Fruit fly (Drosophila melanogaster) whole organism, embryonic: ENCODE data around the gene Irbp18.

ENCODE experiments used
- ATbp ChIP-seq: fragments of 200-800 bp; sonication (Bioruptor generic); optimal IDR thresholded peaks from 2 replicates; lab custom pipeline; 2017; ENCODE audit warnings: missing biosample characterization, mild to moderate bottlenecking, missing genetic modification characterization, missing genetic modification reagents
- Ada2b ChIP-seq: fragments of 200-800 bp; sonication (Bioruptor generic); IDR thresholded peaks from 2 replicates; pipeline ENCODE4 v1.3.6; 2022; ENCODE audit warnings: missing biosample characterization, missing genetic modification characterization
- Aef1 ChIP-seq: fragments of 200-800 bp; sonication (Bioruptor generic); IDR thresholded peaks from 3 replicates; pipeline ENCODE4 v1.3.6; 2022; ENCODE audit warnings: missing biosample characterization, missing genetic modification characterization
- BEAF-32 ChIP-seq: fragments of 200-800 bp; sonication (Bioruptor generic); optimal IDR thresholded peaks from 3 replicates; lab custom pipeline; 2017; ENCODE audit warnings: missing biosample characterization, missing genetic modification characterization, mild to moderate bottlenecking, moderate library complexity, missing genetic modification reagents
- CG11247 ChIP-seq: fragments of 200-800 bp; sonication (Bioruptor generic); IDR thresholded peaks from 2 replicates; pipeline ENCODE4 v1.3.6; 2022; ENCODE audit warnings: missing biosample characterization, missing genetic modification characterization
- CG12391 ChIP-seq: fragments of 200-800 bp; sonication (Bioruptor generic); optimal IDR thresholded peaks from 3 replicates; lab custom pipeline; 2018; ENCODE audit warnings: missing biosample characterization, mild to moderate bottlenecking, missing genetic modification characterization, moderate library complexity
- CG12744 ChIP-seq: fragments of 200-800 bp; sonication (Bioruptor generic); optimal IDR thresholded peaks from 2 replicates; lab custom pipeline; 2016; ENCODE audit warnings: missing biosample characterization, missing genetic modification characterization
- CG13123 ChIP-seq: fragments of 200-800 bp; sonication (Bioruptor generic); optimal IDR thresholded peaks from 2 replicates; lab custom pipeline; 2016; ENCODE audit warnings: missing biosample characterization, missing genetic modification characterization
- CG13424 ChIP-seq: fragments of 200-800 bp; sonication (Bioruptor generic); optimal IDR thresholded peaks from 2 replicates; lab custom pipeline; 2019; ENCODE audit warnings: missing biosample characterization, mild to moderate bottlenecking, missing genetic modification characterization, moderate library complexity
- CG15073 ChIP-seq: fragments of 200-800 bp; sonication (Bioruptor generic); optimal IDR thresholded peaks from 2 replicates; lab custom pipeline; 2016; ENCODE audit warnings: missing biosample characterization, missing genetic modification characterization
- CG15269 ChIP-seq: fragments of 200-800 bp; sonication (Bioruptor generic); optimal IDR thresholded peaks from 2 replicates; lab custom pipeline; 2018; ENCODE audit warnings: missing biosample characterization, mild to moderate bottlenecking, missing genetic modification characterization, moderate library complexity
- CG16863 ChIP-seq: fragments of 200-800 bp; sonication (Bioruptor generic); optimal IDR thresholded peaks from 3 replicates; lab custom pipeline; 2016; ENCODE audit warnings: missing biosample characterization, missing genetic modification characterization
- CG17612 ChIP-seq: fragments of 200-800 bp; sonication (Bioruptor generic); IDR thresholded peaks from 2 replicates; pipeline ENCODE4 v1.3.6; 2022; ENCODE audit warnings: missing biosample characterization, missing genetic modification characterization
- CG17829 ChIP-seq: fragments of 200-800 bp; optimal IDR thresholded peaks from 2 replicates; lab custom pipeline; 2019; ENCODE audit warnings: missing biosample characterization, mild to moderate bottlenecking, missing genetic modification characterization, moderate library complexity
- CG2678 ChIP-seq: fragments of 200-800 bp; sonication (Bioruptor generic); optimal IDR thresholded peaks from 3 replicates; lab custom pipeline; 2019; ENCODE audit warnings: missing biosample characterization, mild to moderate bottlenecking, missing genetic modification characterization, moderate library complexity
- CG32772 ChIP-seq: fragments of 200-800 bp; sonication (Bioruptor generic); IDR thresholded peaks from 2 replicates; pipeline ENCODE4 v1.3.6; 2022; ENCODE audit warnings: missing biosample characterization, missing genetic modification characterization
- CG33557 ChIP-seq: fragments of 200-800 bp; sonication (Bioruptor generic); optimal IDR thresholded peaks from 2 replicates; lab custom pipeline; 2019; ENCODE audit warnings: missing biosample characterization, mild to moderate bottlenecking, missing genetic modification characterization, moderate library complexity
- CG3995 ChIP-seq: fragments of 200-800 bp; sonication (Bioruptor generic); optimal IDR thresholded peaks from 3 replicates; lab custom pipeline; 2016; ENCODE audit warnings: missing biosample characterization, missing genetic modification characterization
- CG5180 ChIP-seq: fragments of 200-800 bp; sonication (Bioruptor generic); optimal IDR thresholded peaks from 3 replicates; lab custom pipeline; 2017; ENCODE audit warnings: missing biosample characterization, missing genetic modification characterization, mild to moderate bottlenecking, moderate library complexity, missing genetic modification reagents
- CG7987 ChIP-seq: fragments of 200-800 bp; sonication (Bioruptor generic); optimal IDR thresholded peaks from 2 replicates; lab custom pipeline; 2018; ENCODE audit warnings: missing biosample characterization, mild to moderate bottlenecking, missing genetic modification characterization, moderate library complexity
- CG8281 ChIP-seq: fragments of 200-800 bp; sonication (Bioruptor generic); optimal IDR thresholded peaks from 2 replicates; lab custom pipeline; 2018; ENCODE audit warnings: missing biosample characterization, mild to moderate bottlenecking, missing genetic modification characterization, moderate library complexity
- CG8359 ChIP-seq: fragments of 200-800 bp; sonication (Bioruptor generic); optimal IDR thresholded peaks from 2 replicates; lab custom pipeline; 2017; ENCODE audit warnings: missing biosample characterization, mild to moderate bottlenecking, missing genetic modification characterization, borderline replicate concordance
- CG9817 ChIP-seq: fragments of 200-800 bp; sonication (Bioruptor generic); optimal IDR thresholded peaks from 2 replicates; lab custom pipeline; 2018; ENCODE audit warnings: missing biosample characterization, mild to moderate bottlenecking, missing genetic modification characterization, moderate library complexity
- D ChIP-seq, 2 experiments: fragments of 200-800 bp in 1 of 2; fragments of >200 bp in 1 of 2; sonication (Bioruptor generic) in 1 of 2; optimal IDR thresholded peaks; 2 replicates in 1 of 2; 3 replicates in 1 of 2; lab custom pipeline; 2017; ENCODE audit warnings: mild to moderate bottlenecking in 1 of 2, missing biosample characterization in 1 of 2, missing genetic modification characterization in 1 of 2, missing genetic modification reagents in 1 of 2
- Dip2 ChIP-seq: fragments of 200-800 bp; sonication (Bioruptor generic); IDR thresholded peaks from 2 replicates; pipeline ENCODE4 v1.3.6; 2022; ENCODE audit warnings: missing biosample characterization, missing genetic modification characterization
- Dp ChIP-seq: fragments of 200-800 bp; sonication (Bioruptor generic); optimal IDR thresholded peaks from 2 replicates; lab custom pipeline; 2018; ENCODE audit warnings: missing biosample characterization, mild to moderate bottlenecking, missing genetic modification characterization, moderate library complexity
- Hr3 ChIP-seq: fragments of 200-800 bp; sonication (Bioruptor generic); optimal IDR thresholded peaks from 3 replicates; lab custom pipeline; 2016; ENCODE audit warnings: missing biosample characterization, missing genetic modification characterization
- Mrtf ChIP-seq: fragments of 200-800 bp; sonication (Bioruptor generic); IDR thresholded peaks from 3 replicates; pipeline ENCODE4 v1.3.6; 2022; ENCODE audit warnings: missing biosample characterization, missing genetic modification characterization
- Myb ChIP-seq: fragments of 200-800 bp; sonication (Bioruptor generic); optimal IDR thresholded peaks from 2 replicates; lab custom pipeline; 2016; ENCODE audit warnings: missing biosample characterization, missing genetic modification characterization
- NC2α ChIP-seq: fragments of 200-800 bp; sonication (Bioruptor generic); optimal IDR thresholded peaks from 2 replicates; lab custom pipeline; 2016; ENCODE audit warnings: missing biosample characterization, missing genetic modification characterization
- PHDP ChIP-seq: fragments of 200-800 bp; sonication (Bioruptor generic); optimal IDR thresholded peaks from 3 replicates; lab custom pipeline; 2018; ENCODE audit warnings: missing biosample characterization, mild to moderate bottlenecking, missing genetic modification characterization, moderate library complexity
- Rfx ChIP-seq: fragments of 200-800 bp; sonication (Bioruptor generic); IDR thresholded peaks from 2 replicates; pipeline ENCODE4 v1.3.6; 2022; ENCODE audit warnings: missing biosample characterization, missing genetic modification characterization
- Taf1 ChIP-seq: fragments of 200-800 bp; sonication (Bioruptor generic); IDR thresholded peaks from 2 replicates; pipeline ENCODE4 v1.3.6; 2022; ENCODE audit warnings: missing biosample characterization, missing genetic modification characterization
- Xrp1 ChIP-seq: fragments of 200-800 bp; sonication (Bioruptor generic); IDR thresholded peaks from 2 replicates; pipeline ENCODE4 v1.3.6; 2022; ENCODE audit warnings: missing biosample characterization, missing genetic modification characterization
- al ChIP-seq: fragments of 200-800 bp; sonication (Bioruptor generic); IDR thresholded peaks from 2 replicates; pipeline ENCODE4 v1.3.6; 2022; ENCODE audit warnings: missing biosample characterization, missing genetic modification characterization
- cas ChIP-seq: fragments of 200-800 bp; sonication (Bioruptor generic); IDR thresholded peaks from 2 replicates; pipeline ENCODE4 v1.3.6; 2022; ENCODE audit warnings: missing biosample characterization, missing genetic modification characterization
- cato ChIP-seq: fragments of 200-800 bp; sonication (Bioruptor generic); optimal IDR thresholded peaks from 2 replicates; lab custom pipeline; 2016; ENCODE audit warnings: missing biosample characterization, missing genetic modification characterization, borderline replicate concordance
- crc ChIP-seq: fragments of 200-800 bp; sonication (Bioruptor generic); optimal IDR thresholded peaks from 2 replicates; lab custom pipeline; 2016; ENCODE audit warnings: missing biosample characterization, missing genetic modification characterization
- exex ChIP-seq: fragments of 200-800 bp; sonication (Bioruptor generic); optimal IDR thresholded peaks from 4 replicates; lab custom pipeline; 2018; ENCODE audit warnings: missing biosample characterization, mild to moderate bottlenecking, missing genetic modification characterization, moderate library complexity
- inv ChIP-seq: fragments of 200-800 bp; sonication (Bioruptor generic); IDR thresholded peaks from 2 replicates; pipeline ENCODE4 v1.3.6; 2022; ENCODE audit warnings: missing biosample characterization, missing genetic modification characterization; ENCODE audit not compliant: partially characterized antibody
- kah ChIP-seq: fragments of 200-800 bp; sonication (Bioruptor generic); optimal IDR thresholded peaks from 2 replicates; lab custom pipeline; 2018; ENCODE audit warnings: missing biosample characterization, mild to moderate bottlenecking, missing genetic modification characterization
- maf-S ChIP-seq: fragments of 200-800 bp; sonication (Bioruptor generic); optimal IDR thresholded peaks from 2 replicates; lab custom pipeline; 2016; ENCODE audit warnings: missing biosample characterization, missing genetic modification characterization
- nerfin-1 ChIP-seq: fragments of 200-800 bp; sonication (Bioruptor generic); optimal IDR thresholded peaks from 3 replicates; lab custom pipeline; 2019; ENCODE audit warnings: missing biosample characterization, mild to moderate bottlenecking, missing genetic modification characterization, moderate library complexity
- nerfin-2 ChIP-seq: fragments of 200-800 bp; sonication (Bioruptor generic); IDR thresholded peaks from 2 replicates; pipeline ENCODE4 v1.3.6; 2022; ENCODE audit warnings: missing biosample characterization, missing genetic modification characterization; ENCODE audit not compliant: partially characterized antibody
- org-1 ChIP-seq: fragments of 200-800 bp; sonication (Bioruptor generic); optimal IDR thresholded peaks from 2 replicates; lab custom pipeline; 2017; ENCODE audit warnings: missing biosample characterization, missing genetic modification characterization
- psq ChIP-seq: fragments of 200-800 bp; sonication (Bioruptor generic); optimal IDR thresholded peaks from 2 replicates; lab custom pipeline; 2017; ENCODE audit warnings: missing biosample characterization, missing genetic modification characterization
- slbo ChIP-seq: fragments of 200-800 bp; sonication (Bioruptor generic); IDR thresholded peaks from 2 replicates; pipeline ENCODE4 v1.3.6; 2022; ENCODE audit warnings: missing biosample characterization, missing genetic modification characterization
- stc ChIP-seq: fragments of 200-800 bp; sonication (Bioruptor generic); IDR thresholded peaks from 2 replicates; pipeline ENCODE4 v1.3.6; 2022; ENCODE audit warnings: missing biosample characterization, missing genetic modification characterization

Gene Irbp18

dm6 chr3L:11089805-11090440, 8.1 kb downstream of the Irbp18 start (continued):
- TF ChIP-seq Taf1 (GFP tag; lab: Robert Waterston, UW) (0 out of 2 replicates have a peak, but pooled peaks have one; percentile 15), Dip2 (no peak; the same call in 1 of the 2 replicates), stc (GFP tag; lab: Robert Waterston, UW) (peak; percentile 69), cato (GFP tag; lab: Kevin White, UChicago) (peak; percentile 82), PHDP (tag; lab: Kevin White, UChicago) (peak; percentile 89), CG32772 (GFP tag; lab: Robert Waterston, UW) (peak; percentile 59), CG15073 (GFP tag; lab: Kevin White, UChicago) (peak; percentile 61), CG13123 (GFP tag; lab: Kevin White, UChicago) (peak; percentile 75), CG16863 (GFP tag; lab: Kevin White, UChicago) (peak; percentile 87), CG33557 (GFP tag; lab: Kevin White, UChicago) (peak; percentile 85), Xrp1 (GFP tag; lab: Robert Waterston, UW) (peak; percentile 87), cas (GFP tag; lab: Robert Waterston, UW) (no peak), CG15269 (peak; percentile 95), CG8359 (GFP tag; lab: Kevin White, UChicago) (peak; percentile 71), Rfx (GFP tag; lab: Robert Waterston, UW) (peak; percentile 58), Aef1 (GFP tag; lab: Robert Waterston, UW) (peak; percentile 59), inv (no peak; the same call in 1 of the 2 replicates), slbo (peak; percentile 44; the same call in 1 of the 2 replicates), ATbp (GFP tag; lab: Kevin White, UChicago) (peak; percentile 86), CG11247 (GFP tag; lab: Robert Waterston, UW) (peak; percentile 58; the same call in 1 of the 2 replicates), org-1 (GFP tag; lab: Kevin White, UChicago) (peak; percentile 90), CG8281 (tag; lab: Kevin White, UChicago) (peak; percentile 66), CG2678 (tag; lab: Kevin White, UChicago) (peak; percentile 95), D (optimal IDR thresholded peaks at IDR 0.05; lab: Kevin White, UChicago) (no peak), D (GFP tag; optimal IDR thresholded peaks at IDR 0.05; lab: Kevin White, UChicago) (peak; percentile 87), CG3995 (GFP tag; lab: Kevin White, UChicago) (no peak), CG12391 (peak; percentile 96), CG17612 (GFP tag; lab: Robert Waterston, UW) (peak; percentile 31; the same call in 1 of the 2 replicates), NC2α (GFP tag; lab: Kevin White, UChicago) (peak; percentile 87), crc (peak; percentile 61), CG12744 (GFP tag; lab: Kevin White, UChicago) (peak; percentile 64), BEAF-32 (GFP tag; lab: Kevin White, UChicago) (no peak), Ada2b (peak; percentile 82), Dp (GFP tag; lab: Kevin White, UChicago) (no peak), exex (tag; lab: Kevin White, UChicago) (no peak), Hr3 (GFP tag; lab: Kevin White, UChicago) (peak; percentile 91), CG9817 (tag; lab: Kevin White, UChicago) (peak; percentile 45), kah (peak; percentile 82), psq (GFP tag; lab: Kevin White, UChicago) (peak; percentile 75), nerfin-1 (tag; lab: Kevin White, UChicago) (peak; percentile 59), CG17829 (tag; lab: Kevin White, UChicago) (peak; percentile 95), Mrtf (GFP tag; lab: Robert Waterston, UW) (peak; percentile 53; the same call in 1 of the 3 replicates), Myb (peak; percentile 57), CG5180 (GFP tag; lab: Kevin White, UChicago) (peak; percentile 86), CG13424 (tag; lab: Kevin White, UChicago) (peak; percentile 94), maf-S (peak; percentile 41), al (GFP tag; lab: Robert Waterston, UW) (peak; percentile 47; the same call in 1 of the 2 replicates), nerfin-2 (GFP tag; lab: Robert Waterston, UW) (no peak), CG7987 (GFP tag; lab: Kevin White, UChicago) (peak; percentile 81)
